Worm (Caenorhabditis elegans) whole organism, young adult: Measurements from ENCODE around the gene twk-44.

Source experiments
- B0261.1 ChIP-seq: sonication (generic microtip); optimal IDR thresholded peaks from 2 replicates; lab custom pipeline; 2016; ENCODE audit warnings: mild to moderate bottlenecking, missing genetic modification characterization, moderate library complexity, missing compliant biosample characterization
- D2030.7 ChIP-seq: fragments of 200-800 bp; sonication (Bioruptor generic); IDR thresholded peaks from 2 replicates; pipeline ENCODE4 v1.3.6; 2022; ENCODE audit warnings: missing genetic modification reagents, missing genetic modification characterization, missing compliant biosample characterization
- F23B12.7 ChIP-seq: sonication (generic microtip); optimal IDR thresholded peaks from 2 replicates; lab custom pipeline; 2017; ENCODE audit warnings: missing genetic modification characterization, mild to moderate bottlenecking, missing compliant biosample characterization, antibody characterized with exemption, moderate library complexity; ENCODE audit not compliant: insufficient read depth
- F52B5.7 ChIP-seq: sonication (generic microtip); optimal IDR thresholded peaks from 2 replicates; lab custom pipeline; 2016; ENCODE audit warnings: mild to moderate bottlenecking, missing genetic modification characterization, missing compliant biosample characterization
- F55B11.4 ChIP-seq: sonication (generic microtip); optimal IDR thresholded peaks from 2 replicates; lab custom pipeline; 2016; ENCODE audit warnings: missing compliant biosample characterization, missing genetic modification characterization, borderline replicate concordance; ENCODE audit not compliant: insufficient read depth
- K11D2.4 ChIP-seq: fragments of 200-800 bp; sonication (Bioruptor generic); IDR thresholded peaks from 2 replicates; pipeline ENCODE4 v1.3.6; 2022; ENCODE audit warnings: missing genetic modification reagents, missing genetic modification characterization, missing compliant biosample characterization
- Y53F4B.3 ChIP-seq: fragments of 200-800 bp; sonication (Bioruptor generic); IDR thresholded peaks from 2 replicates; pipeline ENCODE4 v1.3.6; 2022; ENCODE audit warnings: missing genetic modification reagents, missing genetic modification characterization, missing compliant biosample characterization
- Y95B8A.8 ChIP-seq: fragments of 200-800 bp; sonication (Bioruptor generic); IDR thresholded peaks from 2 replicates; pipeline ENCODE4 v1.3.6; 2022; ENCODE audit warnings: missing genetic modification reagents, missing genetic modification characterization, missing compliant biosample characterization
- aptf-2 ChIP-seq: fragments of 200-800 bp; sonication (Bioruptor generic); conservative IDR thresholded peaks from 2 replicates; pipeline ENCODE4 v1.3.6; 2022; ENCODE audit warnings: missing genetic modification reagents, missing genetic modification characterization, missing compliant biosample characterization
- aptf-3 ChIP-seq: fragments of 200-800 bp; sonication (Bioruptor generic); IDR thresholded peaks from 2 replicates; pipeline ENCODE4 v1.3.6; 2022; ENCODE audit warnings: missing genetic modification characterization, missing compliant biosample characterization
- atf-7 ChIP-seq: sonication (generic microtip); optimal IDR thresholded peaks from 2 replicates; lab custom pipeline; 2017; ENCODE audit warnings: mild to moderate bottlenecking, missing genetic modification characterization, missing compliant biosample characterization
- bed-1 ChIP-seq: fragments of 200-800 bp; sonication (Bioruptor generic); IDR thresholded peaks from 2 replicates; pipeline ENCODE4 v1.3.6; 2022; ENCODE audit warnings: missing genetic modification reagents, missing genetic modification characterization, missing compliant biosample characterization
- bed-2 ChIP-seq: fragments of 200-800 bp; sonication (Bioruptor generic); IDR thresholded peaks from 2 replicates; pipeline ENCODE4 v1.3.6; 2022; ENCODE audit warnings: missing genetic modification reagents, missing genetic modification characterization, missing compliant biosample characterization
- ccch-3 ChIP-seq: fragments of 200-800 bp; sonication (Bioruptor generic); optimal IDR thresholded peaks from 2 replicates; lab custom pipeline; 2018; ENCODE audit warnings: mild to moderate bottlenecking, missing genetic modification characterization, missing compliant biosample characterization
- cebp-2 ChIP-seq: fragments of 200-800 bp; sonication (Bioruptor generic); IDR thresholded peaks from 2 replicates; pipeline ENCODE4 v1.3.6; 2022; ENCODE audit warnings: missing genetic modification characterization, missing compliant biosample characterization
- ceh-100 ChIP-seq: fragments of 200-800 bp; sonication (Bioruptor generic); IDR thresholded peaks from 2 replicates; pipeline ENCODE4 v1.3.6; 2022; ENCODE audit warnings: missing genetic modification reagents, missing genetic modification characterization, missing compliant biosample characterization
- ceh-40 ChIP-seq: fragments of 200-800 bp; sonication (Bioruptor generic); IDR thresholded peaks from 2 replicates; pipeline ENCODE4 v1.3.6; 2022; ENCODE audit warnings: missing genetic modification characterization, missing compliant biosample characterization
- ceh-58 ChIP-seq: fragments of 200-800 bp; sonication (Bioruptor generic); IDR thresholded peaks from 2 replicates; pipeline ENCODE4 v1.3.6; 2022; ENCODE audit warnings: missing genetic modification characterization, missing compliant biosample characterization
- ceh-79 ChIP-seq: sonication (generic microtip); optimal IDR thresholded peaks from 2 replicates; lab custom pipeline; 2017; ENCODE audit warnings: mild to moderate bottlenecking, missing genetic modification characterization, missing compliant biosample characterization
- dpff-1 ChIP-seq: sonication (generic microtip); optimal IDR thresholded peaks from 2 replicates; lab custom pipeline; 2017; ENCODE audit warnings: mild to moderate bottlenecking, missing genetic modification characterization, missing compliant biosample characterization
- egrh-3 ChIP-seq: fragments of 200-800 bp; sonication (Bioruptor generic); IDR thresholded peaks from 2 replicates; pipeline ENCODE4 v1.3.6; 2022; ENCODE audit warnings: missing genetic modification reagents, missing genetic modification characterization, missing compliant biosample characterization
- ekl-4 ChIP-seq: fragments of 200-800 bp; sonication (Bioruptor generic); IDR thresholded peaks from 2 replicates; pipeline ENCODE4 v1.3.6; 2022; ENCODE audit warnings: missing genetic modification reagents, missing genetic modification characterization, missing compliant biosample characterization
- fkh-3 ChIP-seq: sonication (generic microtip); optimal IDR thresholded peaks from 2 replicates; lab custom pipeline; 2016; ENCODE audit warnings: mild to moderate bottlenecking, missing genetic modification characterization, missing compliant biosample characterization
- him-1 ChIP-seq: sonication (generic microtip); optimal IDR thresholded peaks from 2 replicates; lab custom pipeline; 2016; ENCODE audit warnings: missing genotype, missing genetic modification reagents, missing genetic modification characterization, missing compliant biosample characterization
- hmg-1.2 ChIP-seq: fragments of 200-800 bp; sonication (Bioruptor generic); IDR thresholded peaks from 2 replicates; pipeline ENCODE4 v1.3.6; 2022; ENCODE audit warnings: missing genetic modification reagents, missing genetic modification characterization, missing compliant biosample characterization
- hsf-1 ChIP-seq: fragments of 200-800 bp; sonication (Bioruptor generic); IDR thresholded peaks from 2 replicates; pipeline ENCODE4 v1.3.6; 2022; ENCODE audit warnings: missing genetic modification reagents, missing genetic modification characterization, missing compliant biosample characterization
- lin-40 ChIP-seq: sonication (generic microtip); optimal IDR thresholded peaks from 2 replicates; lab custom pipeline; 2016; ENCODE audit warnings: missing genetic modification characterization, mild to moderate bottlenecking, missing compliant biosample characterization, missing genotype, missing genetic modification reagents
- madf-3 ChIP-seq: fragments of 200-800 bp; sonication (Bioruptor generic); IDR thresholded peaks from 2 replicates; pipeline ENCODE4 v1.3.6; 2022; ENCODE audit warnings: missing genetic modification reagents, missing genetic modification characterization, missing compliant biosample characterization
- mcd-1 ChIP-seq: fragments of 200-800 bp; sonication (Bioruptor generic); IDR thresholded peaks from 2 replicates; pipeline ENCODE4 v1.3.6; 2022; ENCODE audit warnings: missing genetic modification reagents, missing genetic modification characterization, missing compliant biosample characterization
- mxl-1 ChIP-seq: sonication (generic microtip); optimal IDR thresholded peaks from 2 replicates; lab custom pipeline; 2016; ENCODE audit warnings: missing genetic modification characterization, missing compliant biosample characterization
- nfyb-1 ChIP-seq: fragments of 200-800 bp; sonication (Bioruptor generic); IDR thresholded peaks from 2 replicates; pipeline ENCODE4 v1.3.6; 2022; ENCODE audit warnings: missing genetic modification reagents, missing genetic modification characterization, missing compliant biosample characterization
- nhr-179 ChIP-seq: sonication (generic microtip); optimal IDR thresholded peaks from 2 replicates; lab custom pipeline; 2016; ENCODE audit warnings: mild to moderate bottlenecking, missing genetic modification characterization, missing compliant biosample characterization
- nhr-90 ChIP-seq: sonication (generic microtip); optimal IDR thresholded peaks from 2 replicates; lab custom pipeline; 2016; ENCODE audit warnings: missing genotype, mild to moderate bottlenecking, missing genetic modification characterization, missing compliant biosample characterization
- rcor-1 ChIP-seq: fragments of 200-800 bp; sonication (Bioruptor generic); IDR thresholded peaks from 2 replicates; pipeline ENCODE4 v1.3.6; 2022; ENCODE audit warnings: missing genetic modification reagents, missing genetic modification characterization, missing compliant biosample characterization
- rec-8 ChIP-seq, 2 experiments: sonication (generic microtip); optimal IDR thresholded peaks; 2 replicates each; lab custom pipeline; 2016; ENCODE audit warnings: mild to moderate bottlenecking in 2 of 2, missing genetic modification characterization in 2 of 2, missing genetic modification reagents in 2 of 2, missing genotype in 2 of 2, missing biosample characterization in 1 of 2, missing compliant biosample characterization in 1 of 2, moderate library complexity in 1 of 2
- snpc-1.1 ChIP-seq: sonication (generic microtip); optimal IDR thresholded peaks from 2 replicates; lab custom pipeline; 2017; ENCODE audit warnings: missing genetic modification characterization, mild to moderate bottlenecking, missing compliant biosample characterization, antibody characterized with exemption, moderate library complexity, missing genotype, missing genetic modification reagents; ENCODE audit not compliant: insufficient read depth
- sptf-2 ChIP-seq: fragments of 200-800 bp; sonication (Bioruptor generic); optimal IDR thresholded peaks from 2 replicates; lab custom pipeline; 2018; ENCODE audit warnings: mild to moderate bottlenecking, missing genetic modification characterization, missing compliant biosample characterization
- tbp1 ChIP-seq: fragments of 200-800 bp; sonication (Bioruptor generic); optimal IDR thresholded peaks from 2 replicates; lab custom pipeline; 2018; ENCODE audit warnings: mild to moderate bottlenecking, missing genetic modification characterization, missing compliant biosample characterization
- tbx-9 ChIP-seq: sonication (generic microtip); optimal IDR thresholded peaks from 2 replicates; lab custom pipeline; 2016; ENCODE audit warnings: borderline replicate concordance, missing genetic modification characterization, inconsistent platforms, missing compliant biosample characterization
- unc-62 ChIP-seq: fragments of 150-350 bp; optimal IDR thresholded peaks from 2 replicates; lab custom pipeline; 2014; ENCODE audit warnings: missing biosample characterization, missing genetic modification reagents, missing genetic modification characterization
- ztf-22 ChIP-seq: fragments of 200-800 bp; sonication (Bioruptor generic); optimal IDR thresholded peaks from 2 replicates; lab custom pipeline; 2018; ENCODE audit warnings: mild to moderate bottlenecking, missing genetic modification characterization, moderate library complexity, missing compliant biosample characterization
- ztf-28 ChIP-seq: fragments of 200-800 bp; sonication (Bioruptor generic); IDR thresholded peaks from 2 replicates; pipeline ENCODE4 v1.3.6; 2022; ENCODE audit warnings: missing genetic modification reagents, missing genetic modification characterization, missing compliant biosample characterization

Gene twk-44

ce11 chrX:11656519-11657006, 29.6 kb upstream of the twk-44 start, which contains the start of gene T04F8.2 (continued):
- TF ChIP-seq ztf-28 (GFP tag; lab: Robert Waterston, UW) = no peak
- TF ChIP-seq him-1 (tag; lab: Kevin White, UChicago) = no peak
- TF ChIP-seq ceh-79 (tag; lab: Kevin White, UChicago) = no peak
- TF ChIP-seq F23B12.7 (tag; lab: Kevin White, UChicago) = peak; percentile 53
- TF ChIP-seq Y95B8A.8 (GFP tag; lab: Robert Waterston, UW) = no peak
- TF ChIP-seq tbx-9 (tag; lab: Kevin White, UChicago) = no peak
- no peak for TF ChIP-seq ekl-4 (GFP tag; lab: Robert Waterston, UW)
- peak; percentile 67 for TF ChIP-seq lin-40
- no peak for TF ChIP-seq egrh-3 (GFP tag; lab: Robert Waterston, UW)
- peak; percentile 40; the same call in 1 of the 2 replicates for TF ChIP-seq hmg-1.2 (GFP tag; lab: Robert Waterston, UW)
- TF ChIP-seq rcor-1 = no peak
- TF ChIP-seq nhr-179 (tag; lab: Kevin White, UChicago) = no peak
- no peak for TF ChIP-seq ceh-58 (GFP tag; lab: Robert Waterston, UW)
- no peak for TF ChIP-seq unc-62 (GFP tag; lab: Kevin White, UChicago)
- TF ChIP-seq D2030.7 (GFP tag; lab: Robert Waterston, UW) = no peak
- TF ChIP-seq ccch-3 (GFP tag; lab: Kevin White, UChicago) = no peak
- no peak for TF ChIP-seq nfyb-1 (GFP tag; lab: Robert Waterston, UW)
- no peak for TF ChIP-seq nhr-90 (tag; lab: Kevin White, UChicago)

- TF ChIP-seq aptf-3 (GFP tag; lab: Robert Waterston, UW) (no peak), sptf-2 (no peak), fkh-3 (tag; lab: Kevin White, UChicago) (no peak), Y53F4B.3 (GFP tag; lab: Robert Waterston, UW) (no peak), snpc-1.1 (tag; lab: Kevin White, UChicago) (no peak), madf-3 (GFP tag; lab: Robert Waterston, UW) (no peak), tbx-9 (tag; lab: Kevin White, UChicago) (no peak), bed-2 (GFP tag; lab: Robert Waterston, UW) (no peak), atf-7 (tag; lab: Kevin White, UChicago) (no peak), Y95B8A.8 (GFP tag; lab: Robert Waterston, UW) (no peak), bed-1 (GFP tag; lab: Robert Waterston, UW) (no peak), F52B5.7 (tag; lab: Kevin White, UChicago) (no peak), B0261.1 (tag; lab: Kevin White, UChicago) (no peak)
Measured at ce11 chrX:11650751-11651150, 23.8 kb upstream of the twk-44 start, which contains the start of gene cutl-11. cutl-11 (minus strand) TSS chrX:11650851.

- TF ChIP-seq mcd-1 (GFP tag; lab: Robert Waterston, UW) (no peak), ceh-79 (tag; lab: Kevin White, UChicago) (no peak), ztf-28 (GFP tag; lab: Robert Waterston, UW) (no peak), aptf-3 (GFP tag; lab: Robert Waterston, UW) (no peak), madf-3 (GFP tag; lab: Robert Waterston, UW) (no peak), hsf-1 (GFP tag; lab: Robert Waterston, UW) (no peak), sptf-2 (no peak), ceh-100 (no peak), ztf-22 (GFP tag; lab: Kevin White, UChicago) (no peak)
Measured at ce11 chrX:11647165-11647564, 20.3 kb upstream of the twk-44 start, which contains the start of gene T04F8.8. T04F8.8 (plus strand) TSS chrX:11647465.

- TF ChIP-seq mcd-1 (GFP tag; lab: Robert Waterston, UW) = no peak; the same call in 1 of the 2 replicates
- TF ChIP-seq bed-2 (GFP tag; lab: Robert Waterston, UW) = no peak
- peak; percentile 70 for TF ChIP-seq F23B12.7 (tag; lab: Kevin White, UChicago)
- TF ChIP-seq F55B11.4 = no peak
- TF ChIP-seq aptf-2 (GFP tag; lab: Robert Waterston, UW) = no peak
- peak; percentile 91 for TF ChIP-seq tbp1 (GFP tag; lab: Kevin White, UChicago)
- 0 out of 2 replicates have a peak, but pooled peaks have one; percentile 70 for TF ChIP-seq cebp-2
- peak in 1 of 2 experiments; percentile 87 for TF ChIP-seq rec-8 (tag; optimal IDR thresholded peaks at IDR 0.05; lab: Kevin White, UChicago)
- TF ChIP-seq mxl-1 (tag; lab: Kevin White, UChicago) = peak; percentile 71
- TF ChIP-seq ceh-40 (GFP tag; lab: Robert Waterston, UW) = 0 out of 2 replicates have a peak, but pooled peaks have one; percentile 24
- TF ChIP-seq dpff-1 (tag; lab: Kevin White, UChicago) = peak; percentile 8
- no peak for TF ChIP-seq unc-62 (GFP tag; lab: Kevin White, UChicago)
- TF ChIP-seq K11D2.4 = 0 out of 2 replicates have a peak, but pooled peaks have one; percentile 45
- peak; percentile 17 for TF ChIP-seq atf-7 (tag; lab: Kevin White, UChicago)
Measured at ce11 chrX:11645517-11645916, 18.6 kb upstream of the twk-44 start.
